Fruit fly (Drosophila melanogaster): ENCODE data around the gene Wnt5.

The Wnt5 gene

DNA sequence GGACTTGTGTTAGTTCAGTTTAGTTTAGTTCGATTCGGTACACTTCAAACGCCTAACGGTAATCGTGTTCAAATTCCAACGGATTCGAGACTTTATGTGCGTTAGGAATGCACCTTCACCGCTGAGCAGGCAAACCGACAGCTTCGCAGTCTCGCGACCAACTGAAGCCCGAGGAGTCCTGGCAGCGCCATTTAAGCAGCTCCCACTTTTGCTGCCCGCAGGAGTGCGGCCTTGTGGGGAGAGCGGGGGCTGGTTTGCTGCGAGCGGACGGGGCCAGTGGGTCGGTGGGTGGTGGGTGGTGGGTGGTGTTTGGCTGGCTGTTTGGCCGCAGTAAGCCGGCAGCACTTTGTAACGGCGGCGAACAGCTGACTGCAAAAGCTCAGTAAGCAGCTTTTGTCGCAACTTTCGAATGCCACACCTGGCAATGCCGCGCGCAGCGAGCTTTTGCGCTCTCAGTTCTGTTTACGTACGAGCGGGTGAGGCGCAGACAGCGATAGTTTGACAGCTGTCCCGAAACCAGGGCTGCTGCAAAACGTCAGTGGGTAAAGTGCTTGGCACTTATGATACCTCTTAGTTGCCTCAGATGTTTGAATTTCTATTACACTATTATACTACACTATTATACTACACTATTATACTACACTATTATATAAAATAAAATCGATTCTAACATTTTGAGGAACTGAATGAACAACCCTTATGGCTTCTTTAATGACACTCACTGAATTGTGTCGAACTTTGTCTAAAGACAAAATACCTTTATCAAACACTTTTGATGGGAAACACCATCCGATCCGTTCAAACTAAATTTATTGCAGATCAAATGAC, 25.7 kb downstream of the Wnt5 start, which contains the start of gene CG32547 (continued):
- TF ChIP-seq CG2712 (tag; optimal IDR thresholded peaks at IDR 0.05) (no peak), CG31441 (GFP tag; IDR thresholded peaks at IDR 0.05) (peak; percentile 16; the same call in 1 of the 2 replicates), CG4617 (GFP tag; optimal IDR thresholded peaks at IDR 0.05; ENCODE audit: borderline replicate concordance) (no peak), Neu2 (GFP tag; optimal IDR thresholded peaks at IDR 0.05; ENCODE audit: borderline replicate concordance) (no peak), sc (optimal IDR thresholded peaks at IDR 0.05) (no peak), sc (GFP tag; optimal IDR thresholded peaks at IDR 0.05) (no peak), jing (GFP tag; optimal IDR thresholded peaks at IDR 0.05) (no peak), ara (GFP tag; IDR thresholded peaks at IDR 0.05) (no peak), toy (GFP tag; IDR thresholded peaks at IDR 0.05) (no peak), nau (GFP tag; optimal IDR thresholded peaks at IDR 0.05) (peak; percentile 3), CG12104 (GFP tag; optimal IDR thresholded peaks at IDR 0.05) (no peak)

DNA sequence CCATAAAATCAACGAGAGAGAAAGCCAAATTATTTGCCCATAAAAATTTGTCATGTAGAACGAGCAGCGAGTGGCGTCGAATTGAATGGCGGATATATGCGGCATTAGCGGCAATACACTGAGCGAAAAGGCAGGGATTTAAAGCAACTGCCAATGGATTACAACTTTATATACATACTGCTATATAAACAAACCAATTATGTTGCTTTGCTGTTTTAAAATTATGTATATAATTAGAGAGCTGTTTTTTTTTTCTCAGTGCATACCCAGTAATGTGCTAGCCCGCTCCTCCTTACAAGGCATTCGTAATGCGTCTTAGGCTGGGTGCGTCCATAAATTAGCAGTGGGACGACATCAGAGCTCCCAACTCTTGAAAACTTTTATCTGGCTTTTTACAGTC, 37.3 kb downstream of the Wnt5 start:
- TF ChIP-seq h (optimal IDR thresholded peaks at IDR 0.05) (no peak), CG1602 (GFP tag; optimal IDR thresholded peaks at IDR 0.05) (peak; percentile 7), CG13123 (GFP tag; optimal IDR thresholded peaks at IDR 0.05) (no peak), C15 (GFP tag; IDR thresholded peaks at IDR 0.05) (no peak), Six4 (GFP tag; optimal IDR thresholded peaks at IDR 0.05) (no peak), pnt (GFP tag; optimal IDR thresholded peaks at IDR 0.05) (no peak), chm (GFP tag; IDR thresholded peaks at IDR 0.05) (no peak), CG1603 (tag; optimal IDR thresholded peaks at IDR 0.05) (peak; percentile 25), Hr51 (GFP tag; optimal IDR thresholded peaks at IDR 0.05) (peak in 1 of 2 experiments; percentile 14), CG11723 (GFP tag; optimal IDR thresholded peaks at IDR 0.05) (no peak), CG8281 (tag; optimal IDR thresholded peaks at IDR 0.05) (no peak), CG15514 (GFP tag; optimal IDR thresholded peaks at IDR 0.05) (peak; percentile 17), tio (GFP tag; optimal IDR thresholded peaks at IDR 0.05) (no peak), sim (GFP tag; IDR thresholded peaks at IDR 0.05) (no peak), ERR (GFP tag; optimal IDR thresholded peaks at IDR 0.05) (no peak), Mrtf (GFP tag; IDR thresholded peaks at IDR 0.05) (0 out of 3 replicates have a peak, but pooled peaks have one; percentile 21), CG14710 (tag; optimal IDR thresholded peaks at IDR 0.05) (no peak), CG34224 (GFP tag; IDR thresholded peaks at IDR 0.05; ENCODE audit: partially characterized antibody) (no peak), chif (GFP tag; optimal IDR thresholded peaks at IDR 0.05) (no peak), CG18262 (tag; optimal IDR thresholded peaks at IDR 0.05) (no peak), CG4328 (GFP tag; optimal IDR thresholded peaks at IDR 0.05) (no peak), hbn (GFP tag; IDR thresholded peaks at IDR 0.05; ENCODE audit: partially characterized antibody) (no peak), CG7928 (GFP tag; optimal IDR thresholded peaks at IDR 0.05) (no peak), Fer1 (GFP tag; optimal IDR thresholded peaks at IDR 0.05) (peak; percentile 61), CG15073 (GFP tag; optimal IDR thresholded peaks at IDR 0.05) (no peak), CG8388 (GFP tag; optimal IDR thresholded peaks at IDR 0.05) (no peak), Drgx (GFP tag; IDR thresholded peaks at IDR 0.05) (no peak), Abd-B (GFP tag; optimal IDR thresholded peaks at IDR 0.05) (peak; percentile 13), ara (GFP tag; IDR thresholded peaks at IDR 0.05) (no peak), fu2 (GFP tag; optimal IDR thresholded peaks at IDR 0.05) (no peak), zen (tag; optimal IDR thresholded peaks at IDR 0.05) (no peak), Ets65A (GFP tag) (no peak), unpg (GFP tag; optimal IDR thresholded peaks at IDR 0.05) (peak; percentile 25), bcd (GFP tag; optimal IDR thresholded peaks at IDR 0.05) (peak; percentile 14), Spps (tag; optimal IDR thresholded peaks at IDR 0.05) (no peak), tup (GFP tag; optimal IDR thresholded peaks at IDR 0.05) (no peak), Hr78 (GFP tag; optimal IDR thresholded peaks at IDR 0.05) (no peak), NfI (GFP tag; optimal IDR thresholded peaks at IDR 0.05) (no peak)

All from whole organism, embryonic.